Fruit fly (Drosophila melanogaster) whole organism, embryonic: Measurements from ENCODE around the gene CG43338.

Experiments used
- B-H2 ChIP-seq: fragments of 200-800 bp; sonication (Bioruptor generic); optimal IDR thresholded peaks from 2 replicates; lab custom pipeline; 2018; ENCODE audit warnings: missing biosample characterization, mild to moderate bottlenecking, missing genetic modification characterization
- CG10366 ChIP-seq: fragments of 200-800 bp; sonication (Bioruptor generic); IDR thresholded peaks from 2 replicates; pipeline ENCODE4 v1.3.6; 2022; ENCODE audit warnings: missing biosample characterization, missing genetic modification characterization
- CG10654 ChIP-seq: fragments of 200-800 bp; sonication (Bioruptor generic); optimal IDR thresholded peaks from 2 replicates; lab custom pipeline; 2016; ENCODE audit warnings: missing biosample characterization, missing genetic modification characterization
- CG11093 ChIP-seq: fragments of 200-800 bp; sonication (Bioruptor generic); IDR thresholded peaks from 3 replicates; pipeline ENCODE4 v1.3.6; 2022; ENCODE audit warnings: missing biosample characterization, missing genetic modification characterization
- CG11723 ChIP-seq: fragments of 200-800 bp; sonication (Bioruptor generic); optimal IDR thresholded peaks from 2 replicates; lab custom pipeline; 2017; ENCODE audit warnings: missing biosample characterization, mild to moderate bottlenecking, missing genetic modification characterization
- CG12219 ChIP-seq: fragments of 200-800 bp; sonication (Bioruptor generic); optimal IDR thresholded peaks from 3 replicates; lab custom pipeline; 2018; ENCODE audit warnings: missing biosample characterization, mild to moderate bottlenecking, missing genetic modification characterization
- CG12744 ChIP-seq: fragments of 200-800 bp; sonication (Bioruptor generic); optimal IDR thresholded peaks from 2 replicates; lab custom pipeline; 2016; ENCODE audit warnings: missing biosample characterization, missing genetic modification characterization
- CG13894 ChIP-seq: fragments of 200-800 bp; sonication (Bioruptor generic); optimal IDR thresholded peaks from 3 replicates; lab custom pipeline; 2018; ENCODE audit warnings: missing biosample characterization, mild to moderate bottlenecking, missing genetic modification characterization, moderate library complexity
- CG14050 ChIP-seq: fragments of 200-800 bp; sonication (Bioruptor generic); IDR thresholded peaks from 3 replicates; pipeline ENCODE4 v1.3.6; 2022; ENCODE audit warnings: missing biosample characterization, missing genetic modification characterization
- CG14965 ChIP-seq: fragments of 200-800 bp; sonication (Bioruptor generic); optimal IDR thresholded peaks from 2 replicates; lab custom pipeline; 2016; ENCODE audit warnings: missing biosample characterization, missing genetic modification characterization, borderline replicate concordance
- CG15514 ChIP-seq: fragments of 200-800 bp; sonication (Bioruptor generic); optimal IDR thresholded peaks from 3 replicates; lab custom pipeline; 2017; ENCODE audit warnings: missing biosample characterization, missing genetic modification characterization, mild to moderate bottlenecking, moderate library complexity, missing genetic modification reagents
- CG1602 ChIP-seq: fragments of 200-800 bp; sonication (Bioruptor generic); optimal IDR thresholded peaks from 3 replicates; lab custom pipeline; 2016; ENCODE audit warnings: missing biosample characterization, missing genetic modification characterization
- CG17829 ChIP-seq: fragments of 200-800 bp; optimal IDR thresholded peaks from 2 replicates; lab custom pipeline; 2019; ENCODE audit warnings: missing biosample characterization, mild to moderate bottlenecking, missing genetic modification characterization, moderate library complexity
- CG17912 ChIP-seq: fragments of 200-800 bp; sonication (Bioruptor generic); optimal IDR thresholded peaks from 2 replicates; lab custom pipeline; 2018; ENCODE audit warnings: missing biosample characterization, mild to moderate bottlenecking, missing genetic modification characterization
- CG31224 ChIP-seq: fragments of 200-800 bp; sonication (Bioruptor generic); IDR thresholded peaks from 2 replicates; pipeline ENCODE4 v1.3.6; 2022; ENCODE audit warnings: missing biosample characterization, missing genetic modification characterization
- CG34224 ChIP-seq: fragments of 200-800 bp; sonication (Bioruptor generic); IDR thresholded peaks from 3 replicates; pipeline ENCODE4 v1.3.6; 2022; ENCODE audit warnings: missing biosample characterization, missing genetic modification characterization; ENCODE audit not compliant: partially characterized antibody
- CG3847 ChIP-seq: fragments of 200-800 bp; sonication (Bioruptor generic); IDR thresholded peaks from 2 replicates; pipeline ENCODE4 v1.3.6; 2022; ENCODE audit warnings: missing biosample characterization, missing genetic modification characterization
- CG4424 ChIP-seq: fragments of 200-800 bp; sonication (Bioruptor generic); optimal IDR thresholded peaks from 3 replicates; lab custom pipeline; 2016; ENCODE audit warnings: missing biosample characterization, missing genetic modification characterization
- CG7839 ChIP-seq: fragments of 200-800 bp; sonication (Bioruptor generic); optimal IDR thresholded peaks from 3 replicates; lab custom pipeline; 2018; ENCODE audit warnings: missing biosample characterization, mild to moderate bottlenecking, missing genetic modification characterization, moderate library complexity
- CG8478 ChIP-seq: fragments of >200 bp; optimal IDR thresholded peaks from 2 replicates; lab custom pipeline; 2018
- CG8924 ChIP-seq: fragments of 200-800 bp; optimal IDR thresholded peaks from 3 replicates; lab custom pipeline; 2019; ENCODE audit warnings: missing biosample characterization, mild to moderate bottlenecking, missing genetic modification characterization, moderate library complexity
- CrebB ChIP-seq: fragments of 200-800 bp; sonication (Bioruptor generic); optimal IDR thresholded peaks from 3 replicates; lab custom pipeline; 2018; ENCODE audit warnings: missing biosample characterization, mild to moderate bottlenecking, missing genetic modification characterization
- Dfd ChIP-seq, 2 experiments: fragments of >200 bp; optimal IDR thresholded peaks; 2 replicates each; lab custom pipeline; 2017; ENCODE audit warnings: missing biosample characterization in 2 of 2, missing genetic modification characterization in 2 of 2
- Dip2 ChIP-seq: fragments of 200-800 bp; sonication (Bioruptor generic); IDR thresholded peaks from 2 replicates; pipeline ENCODE4 v1.3.6; 2022; ENCODE audit warnings: missing biosample characterization, missing genetic modification characterization
- Dref ChIP-seq: fragments of 200-800 bp; sonication (Bioruptor generic); IDR thresholded peaks from 2 replicates; pipeline ENCODE4 v1.3.6; 2022; ENCODE audit warnings: missing biosample characterization, missing genetic modification characterization
- Ets65A ChIP-seq: fragments of 200-800 bp; sonication (Bioruptor generic); peaks from one replicate; lab custom pipeline; 2016; ENCODE audit warnings: missing biosample characterization, missing genetic modification characterization
- H15 ChIP-seq: fragments of 200-800 bp; sonication (Bioruptor generic); IDR thresholded peaks from 3 replicates; pipeline ENCODE4 v1.3.6; 2022; ENCODE audit warnings: missing biosample characterization, missing genetic modification characterization
- H2.0 ChIP-seq: fragments of 200-800 bp; sonication (Bioruptor generic); IDR thresholded peaks from 2 replicates; pipeline ENCODE4 v1.3.6; 2022; ENCODE audit warnings: missing biosample characterization, missing genetic modification characterization
- Hr39 ChIP-seq: fragments of >200 bp; optimal IDR thresholded peaks from 2 replicates; lab custom pipeline; 2017
- Neu2 ChIP-seq: fragments of 200-800 bp; sonication (Bioruptor generic); optimal IDR thresholded peaks from 3 replicates; lab custom pipeline; 2016; ENCODE audit warnings: missing biosample characterization, missing genetic modification characterization, borderline replicate concordance
- Poxn ChIP-seq: fragments of 200-800 bp; sonication (Bioruptor generic); IDR thresholded peaks from 2 replicates; pipeline ENCODE4 v1.3.6; 2022; ENCODE audit warnings: missing biosample characterization, missing genetic modification characterization
- Sry-β ChIP-seq: fragments of 200-800 bp; sonication (Bioruptor generic); optimal IDR thresholded peaks from 2 replicates; lab custom pipeline; 2018; ENCODE audit warnings: missing biosample characterization, mild to moderate bottlenecking, missing genetic modification characterization, moderate library complexity
- caup ChIP-seq: fragments of 200-800 bp; sonication (Bioruptor generic); optimal IDR thresholded peaks from 3 replicates; lab custom pipeline; 2017; ENCODE audit warnings: missing biosample characterization, mild to moderate bottlenecking, missing genetic modification characterization, moderate library complexity; ENCODE audit not compliant: severe bottlenecking
- chn ChIP-seq: fragments of 200-800 bp; sonication (Bioruptor generic); optimal IDR thresholded peaks from 2 replicates; lab custom pipeline; 2016; ENCODE audit warnings: missing biosample characterization, missing genetic modification characterization
- dmrt99B ChIP-seq: fragments of 200-800 bp; sonication (Bioruptor generic); optimal IDR thresholded peaks from 2 replicates; lab custom pipeline; 2018; ENCODE audit warnings: missing biosample characterization, mild to moderate bottlenecking, missing genetic modification characterization, moderate library complexity
- dysf ChIP-seq: fragments of 200-800 bp; sonication (Bioruptor generic); IDR thresholded peaks from 3 replicates; pipeline ENCODE4 v1.3.6; 2022; ENCODE audit warnings: missing biosample characterization, missing genetic modification characterization
- emc ChIP-seq: fragments of 200-800 bp; sonication (Bioruptor generic); optimal IDR thresholded peaks from 2 replicates; lab custom pipeline; 2016; ENCODE audit warnings: missing biosample characterization, missing genetic modification characterization
- fd64A ChIP-seq: fragments of 200-800 bp; sonication (Bioruptor generic); optimal IDR thresholded peaks from 3 replicates; lab custom pipeline; 2018; ENCODE audit warnings: missing biosample characterization, mild to moderate bottlenecking, missing genetic modification characterization
- gcm2 ChIP-seq: fragments of 200-800 bp; sonication (Bioruptor generic); optimal IDR thresholded peaks from 2 replicates; lab custom pipeline; 2016; ENCODE audit warnings: missing biosample characterization, missing genetic modification characterization
- grn ChIP-seq: fragments of 200-800 bp; sonication (Bioruptor generic); optimal IDR thresholded peaks from 3 replicates; lab custom pipeline; 2017; ENCODE audit warnings: missing biosample characterization, missing genetic modification characterization
- gro ChIP-seq: fragments of 200-800 bp; sonication (Bioruptor generic); optimal IDR thresholded peaks from 2 replicates; lab custom pipeline; 2016; ENCODE audit warnings: missing biosample characterization, missing genetic modification characterization
- ham ChIP-seq: fragments of 200-800 bp; sonication (Bioruptor generic); IDR thresholded peaks from 2 replicates; pipeline ENCODE4 v1.3.6; 2022; ENCODE audit warnings: missing biosample characterization, missing genetic modification characterization
- hth ChIP-seq: fragments of >200 bp; optimal IDR thresholded peaks from 2 replicates; lab custom pipeline; 2017; ENCODE audit warnings: inconsistent platforms
- jigr1 ChIP-seq: fragments of 200-800 bp; sonication (Bioruptor generic); IDR thresholded peaks from 3 replicates; pipeline ENCODE4 v1.3.6; 2022; ENCODE audit warnings: missing biosample characterization, missing genetic modification characterization
- lab ChIP-seq: fragments of 200-800 bp; sonication (Bioruptor generic); optimal IDR thresholded peaks from 3 replicates; lab custom pipeline; 2017; ENCODE audit warnings: missing biosample characterization, missing genetic modification characterization, mild to moderate bottlenecking, moderate library complexity, missing genetic modification reagents
- ro ChIP-seq: fragments of 200-800 bp; sonication (Bioruptor generic); IDR thresholded peaks from 2 replicates; pipeline ENCODE4 v1.3.6; 2022; ENCODE audit warnings: missing biosample characterization, missing genetic modification characterization
- twi ChIP-seq: fragments of 200-800 bp; optimal IDR thresholded peaks from 2 replicates; lab custom pipeline; 2019; ENCODE audit warnings: missing biosample characterization, mild to moderate bottlenecking, missing genetic modification characterization, moderate library complexity
- vnd ChIP-seq: fragments of 200-800 bp; sonication (Bioruptor generic); IDR thresholded peaks from 3 replicates; pipeline ENCODE4 v1.3.6; 2022; ENCODE audit warnings: missing biosample characterization, missing genetic modification characterization; ENCODE audit not compliant: partially characterized antibody
- wdn ChIP-seq: fragments of 200-800 bp; sonication (Bioruptor generic); IDR thresholded peaks from 2 replicates; pipeline ENCODE4 v1.3.6; 2022; ENCODE audit warnings: missing biosample characterization, missing genetic modification characterization
- wor ChIP-seq: fragments of 200-800 bp; sonication (Bioruptor generic); IDR thresholded peaks from 2 replicates; pipeline ENCODE4 v1.3.6; 2022; ENCODE audit warnings: missing biosample characterization, missing genetic modification characterization
- zen ChIP-seq: fragments of 200-800 bp; sonication (Bioruptor generic); optimal IDR thresholded peaks from 3 replicates; lab custom pipeline; 2018; ENCODE audit warnings: missing biosample characterization, mild to moderate bottlenecking, missing genetic modification characterization, moderate library complexity
- zf30C ChIP-seq: fragments of 200-800 bp; sonication (Bioruptor generic); optimal IDR thresholded peaks from 3 replicates; lab custom pipeline; 2018; ENCODE audit warnings: missing biosample characterization, mild to moderate bottlenecking, missing genetic modification characterization
- zfh2 ChIP-seq: fragments of 200-800 bp; sonication (Bioruptor generic); optimal IDR thresholded peaks from 2 replicates; lab custom pipeline; 2016; ENCODE audit warnings: missing biosample characterization, missing genetic modification characterization

CG43338 gene

dm6 chr2L:18653328-18653675, 17.7 kb downstream of the CG43338 start (continued):
- TF ChIP-seq CG34224 (GFP tag; lab: Robert Waterston, UW) (no peak), chn (peak; percentile 69), ro (GFP tag; lab: Robert Waterston, UW) (peak; percentile 56), CG12219 (GFP tag; lab: Kevin White, UChicago) (peak; percentile 43), CG11723 (GFP tag; lab: Kevin White, UChicago) (peak; percentile 30), CG3847 (GFP tag; lab: Robert Waterston, UW) (peak; percentile 29; the same call in 1 of the 2 replicates), emc (GFP tag; lab: Kevin White, UChicago) (no peak), CG14050 (GFP tag; lab: Robert Waterston, UW) (0 out of 3 replicates have a peak, but pooled peaks have one; percentile 13), H15 (peak; percentile 75), zf30C (GFP tag; lab: Kevin White, UChicago) (no peak), CG17912 (GFP tag; lab: Kevin White, UChicago) (no peak), Neu2 (GFP tag; lab: Kevin White, UChicago) (peak; percentile 52), CG17829 (tag; lab: Kevin White, UChicago) (peak; percentile 86), ham (GFP tag; lab: Robert Waterston, UW) (no peak), fd64A (peak; percentile 58), lab (GFP tag; lab: Kevin White, UChicago) (peak; percentile 79), Poxn (GFP tag; lab: Robert Waterston, UW) (no peak), twi (tag; lab: Kevin White, UChicago) (peak; percentile 61), CG11093 (GFP tag; lab: Robert Waterston, UW) (peak; percentile 71), CG10654 (GFP tag; lab: Kevin White, UChicago) (peak; percentile 61), CG31224 (GFP tag; lab: Robert Waterston, UW) (peak; percentile 61), CG12744 (GFP tag; lab: Kevin White, UChicago) (no peak), H2.0 (GFP tag; lab: Robert Waterston, UW) (peak; percentile 40; the same call in 1 of the 2 replicates), Dfd (GFP tag; optimal IDR thresholded peaks at IDR 0.05; lab: Kevin White, UChicago) (no peak), wdn (GFP tag; lab: Robert Waterston, UW) (no peak), CG14965 (GFP tag; lab: Kevin White, UChicago) (peak; percentile 1), CG13894 (tag; lab: Kevin White, UChicago) (no peak), CG7839 (peak; percentile 83), CG8478 (lab: Kevin White, UChicago) (no peak), gro (peak; percentile 26), CG8924 (tag; lab: Kevin White, UChicago) (peak; percentile 68), Dip2 (GFP tag; lab: Robert Waterston, UW) (no peak), Hr39 (no peak), grn (GFP tag; lab: Kevin White, UChicago) (peak; percentile 37), gcm2 (no peak), vnd (no peak), CG15514 (GFP tag; lab: Kevin White, UChicago) (no peak), caup (peak; percentile 24), CG4424 (GFP tag; lab: Kevin White, UChicago) (peak; percentile 83), CrebB (tag; lab: Kevin White, UChicago) (no peak), Sry-β (GFP tag; lab: Kevin White, UChicago) (peak; percentile 19), Dref (GFP tag; lab: Robert Waterston, UW) (no peak), zen (tag; lab: Kevin White, UChicago) (peak; percentile 85), hth (lab: Kevin White, UChicago) (no peak), Ets65A (GFP tag; lab: Kevin White, UChicago) (peak; percentile 97), CG1602 (GFP tag; lab: Kevin White, UChicago) (peak; percentile 53), CG10366 (GFP tag; lab: Robert Waterston, UW) (peak; percentile 66), dysf (GFP tag; lab: Robert Waterston, UW) (peak; percentile 69; the same call in 1 of the 3 replicates), wor (GFP tag; lab: Robert Waterston, UW) (peak; percentile 60), jigr1 (no peak), B-H2 (GFP tag; lab: Kevin White, UChicago) (no peak), zfh2 (peak; percentile 13), dmrt99B (tag; lab: Kevin White, UChicago) (peak; percentile 73)
